Fruit fly (Drosophila melanogaster) whole organism, pupa: Measurements from ENCODE around the gene p24-2.
"Not testable (repeated sequence)": the region's sequence is repeated elsewhere in the genome, so short reads cannot be mapped to it uniquely, and the experiment has no call there.

Experiments
- CG10348 ChIP-seq: fragments of 200-800 bp; sonication (Bioruptor generic); IDR thresholded peaks from 2 replicates; pipeline ENCODE4 v1.3.6; 2022; ENCODE audit warnings: missing biosample characterization, missing genetic modification characterization
- CG12605 ChIP-seq: fragments of 200-800 bp; sonication (Bioruptor generic); IDR thresholded peaks from 2 replicates; pipeline ENCODE4 v1.3.6; 2022; ENCODE audit warnings: missing biosample characterization, missing genetic modification characterization
- CG13204 ChIP-seq: fragments of 200-800 bp; sonication (Bioruptor generic); optimal IDR thresholded peaks from 2 replicates; lab custom pipeline; 2018; ENCODE audit warnings: missing biosample characterization, mild to moderate bottlenecking, missing genetic modification characterization, moderate library complexity
- CG14655 ChIP-seq: fragments of 200-800 bp; sonication (Bioruptor generic); optimal IDR thresholded peaks from 3 replicates; lab custom pipeline; 2017; ENCODE audit warnings: mild to moderate bottlenecking, missing biosample characterization, missing genetic modification reagents, missing genetic modification characterization
- CG15710 ChIP-seq: fragments of 200-800 bp; sonication (Bioruptor generic); optimal IDR thresholded peaks from 2 replicates; lab custom pipeline; 2018; ENCODE audit warnings: missing biosample characterization, mild to moderate bottlenecking, missing genetic modification characterization, moderate library complexity
- CG17806 ChIP-seq: fragments of 200-800 bp; sonication (Bioruptor generic); optimal IDR thresholded peaks from 2 replicates; lab custom pipeline; 2018; ENCODE audit warnings: missing biosample characterization, mild to moderate bottlenecking, missing genetic modification characterization, moderate library complexity
- CG32121 ChIP-seq: fragments of 200-800 bp; sonication (Bioruptor generic); IDR thresholded peaks from 2 replicates; pipeline ENCODE4 v1.3.6; 2022; ENCODE audit warnings: missing biosample characterization, missing genetic modification characterization
- CG34367 ChIP-seq: fragments of 200-800 bp; sonication (Bioruptor generic); optimal IDR thresholded peaks from 2 replicates; lab custom pipeline; 2018; ENCODE audit warnings: missing biosample characterization, mild to moderate bottlenecking, missing genetic modification characterization
- CG4496 ChIP-seq: fragments of 200-800 bp; sonication (Bioruptor generic); IDR thresholded peaks from 3 replicates; pipeline ENCODE4 v1.3.6; 2022; ENCODE audit warnings: missing biosample characterization, missing genetic modification characterization
- CG8159 ChIP-seq: fragments of 200-800 bp; sonication (Bioruptor generic); optimal IDR thresholded peaks from 3 replicates; lab custom pipeline; 2018; ENCODE audit warnings: missing biosample characterization, mild to moderate bottlenecking, missing genetic modification characterization, moderate library complexity
- CG8301 ChIP-seq: fragments of 200-800 bp; sonication (Bioruptor generic); optimal IDR thresholded peaks from 2 replicates; lab custom pipeline; 2018; ENCODE audit warnings: missing biosample characterization, mild to moderate bottlenecking, missing genetic modification characterization
- CG9948 ChIP-seq: fragments of 200-800 bp; sonication (Bioruptor generic); optimal IDR thresholded peaks from 2 replicates; lab custom pipeline; 2018; ENCODE audit warnings: missing biosample characterization, mild to moderate bottlenecking, missing genetic modification characterization, moderate library complexity
- D1 ChIP-seq: fragments of 200-800 bp; sonication (Bioruptor generic); optimal IDR thresholded peaks from 2 replicates; lab custom pipeline; 2018; ENCODE audit warnings: missing biosample characterization, mild to moderate bottlenecking, missing genetic modification characterization, moderate library complexity
- Ets98B ChIP-seq: fragments of 200-800 bp; sonication (Bioruptor generic); IDR thresholded peaks from 2 replicates; pipeline ENCODE4 v1.3.6; 2022; ENCODE audit warnings: missing biosample characterization, missing genetic modification characterization
- Pif1A ChIP-seq: fragments of 200-800 bp; sonication (Bioruptor generic); optimal IDR thresholded peaks from 3 replicates; lab custom pipeline; 2016; ENCODE audit warnings: missing biosample characterization, missing genetic modification characterization
- Pif1B ChIP-seq: fragments of 200-800 bp; sonication (Bioruptor generic); optimal IDR thresholded peaks from 3 replicates; lab custom pipeline; 2016; ENCODE audit warnings: missing biosample characterization, missing genetic modification characterization
- Snoo ChIP-seq: fragments of 200-800 bp; sonication (Bioruptor generic); optimal IDR thresholded peaks from 3 replicates; lab custom pipeline; 2017; ENCODE audit warnings: missing biosample characterization, mild to moderate bottlenecking, missing genetic modification characterization, inconsistent platforms
- fd96Ca ChIP-seq: fragments of 200-800 bp; sonication (Bioruptor generic); IDR thresholded peaks from 3 replicates; pipeline ENCODE4 v1.3.6; 2022; ENCODE audit warnings: missing biosample characterization, missing genetic modification characterization
- gl ChIP-seq: fragments of 200-800 bp; sonication (Bioruptor generic); optimal IDR thresholded peaks from 2 replicates; lab custom pipeline; 2018; ENCODE audit warnings: missing biosample characterization, mild to moderate bottlenecking, missing genetic modification characterization
- rn ChIP-seq: fragments of 200-800 bp; sonication (Bioruptor generic); IDR thresholded peaks from 2 replicates; pipeline ENCODE4 v1.3.6; 2022; ENCODE audit warnings: missing biosample characterization, missing genetic modification characterization

The p24-2 gene

DNA sequence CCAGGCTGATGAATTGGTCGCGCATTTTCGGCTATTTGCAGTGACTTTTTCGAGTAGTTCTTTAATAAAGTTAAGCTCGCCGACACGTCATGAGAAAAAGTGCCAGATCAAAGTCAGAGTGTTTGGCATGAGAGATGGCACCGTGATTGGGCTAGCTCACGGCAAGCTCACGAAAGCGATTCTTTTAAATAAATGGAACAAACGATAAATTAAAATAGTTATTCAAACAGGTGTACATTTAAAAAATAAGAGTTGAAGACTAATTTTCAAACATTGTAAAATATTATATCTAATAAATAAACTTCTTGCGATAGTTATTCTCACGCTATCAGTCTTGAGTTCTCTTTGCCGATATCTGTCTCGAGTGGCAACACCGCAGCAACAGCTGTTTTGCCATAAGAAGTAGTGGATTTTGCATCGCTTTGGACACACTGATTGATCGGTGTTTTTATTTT lies at the start of gene p24-2, which contains the start of the genes Unc-115b and CG32939:
Gene p24-2, minus strand, starts transcription at position 120 of the 455 bp plus-strand sequence.
Gene Unc-115b, minus strand, starts transcription at position 101 of the 455 bp plus-strand sequence.
Gene CG32939, plus strand, starts transcription at position 405 of the 455 bp plus-strand sequence.
- not testable (repeated sequence) for TF ChIP-seq rn (GFP tag; lab: Robert Waterston, UW); CG9948 (tag; lab: Kevin White, UChicago); gl (tag; lab: Kevin White, UChicago)

DNA sequence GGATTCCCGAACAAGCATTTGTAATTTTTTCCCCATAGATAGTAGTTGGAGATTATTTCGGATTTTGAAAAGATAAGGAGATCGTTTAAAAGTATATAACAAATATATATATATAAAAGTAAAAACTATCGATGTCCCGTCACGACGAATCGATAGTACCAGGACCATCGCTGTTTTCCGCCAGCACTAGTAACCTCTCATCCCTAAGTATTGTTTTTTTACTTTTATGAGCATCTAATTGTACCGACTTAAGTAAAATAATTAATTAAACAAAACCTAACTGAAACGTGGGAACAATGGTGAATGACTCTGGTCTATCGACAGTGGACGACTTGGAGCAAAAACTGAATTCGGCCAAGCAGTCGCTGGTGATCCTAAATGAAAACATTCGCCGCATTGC lies 48.1 kb upstream of the p24-2 start, which contains the start of gene Pnn:
Gene Pnn, plus strand, starts transcription at position 187 of the 400 bp plus-strand sequence.
- no peak for TF ChIP-seq Pif1A (GFP tag; lab: Kevin White, UChicago)
- no peak for TF ChIP-seq Snoo (tag; lab: Kevin White, UChicago)
- TF ChIP-seq D1, result no peak
- no peak for TF ChIP-seq CG8301
- TF ChIP-seq CG9948 (tag; lab: Kevin White, UChicago), result no peak
- TF ChIP-seq CG13204 (GFP tag; lab: Kevin White, UChicago), result no peak
- TF ChIP-seq CG14655 (GFP tag; lab: Kevin White, UChicago), result no peak
- TF ChIP-seq CG10348 (GFP tag; lab: Robert Waterston, UW), result no peak
- TF ChIP-seq CG34367 (tag; lab: Kevin White, UChicago), result no peak

DNA sequence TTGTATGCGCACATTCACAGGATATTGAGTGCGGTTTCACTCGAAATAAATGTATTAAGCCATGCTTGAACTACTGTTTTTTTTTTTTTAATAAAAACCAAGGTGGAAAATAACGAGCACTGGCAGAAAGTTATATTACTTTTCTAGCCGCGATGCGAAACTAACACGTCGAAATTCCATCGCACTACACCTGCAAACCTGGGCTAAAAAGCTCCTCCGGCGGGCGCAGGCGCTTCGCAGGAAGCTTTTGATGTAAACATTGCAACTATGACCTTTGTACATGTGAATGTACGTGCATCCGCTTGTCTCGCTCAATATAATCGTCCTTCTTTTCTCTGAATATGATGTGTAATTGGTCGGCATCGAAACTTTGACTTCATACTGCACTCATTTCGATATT lies 47.2 kb upstream of the p24-2 start, which contains the start of gene side-VII:
Gene side-VII, minus strand, starts transcription at position 187 of the 400 bp plus-strand sequence.
- TF ChIP-seq CG13204 (GFP tag; lab: Kevin White, UChicago) (no peak), Pif1B (GFP tag; lab: Kevin White, UChicago) (no peak), Snoo (tag; lab: Kevin White, UChicago) (no peak), CG12605 (GFP tag; lab: Robert Waterston, UW) (no peak), D1 (no peak)

DNA sequence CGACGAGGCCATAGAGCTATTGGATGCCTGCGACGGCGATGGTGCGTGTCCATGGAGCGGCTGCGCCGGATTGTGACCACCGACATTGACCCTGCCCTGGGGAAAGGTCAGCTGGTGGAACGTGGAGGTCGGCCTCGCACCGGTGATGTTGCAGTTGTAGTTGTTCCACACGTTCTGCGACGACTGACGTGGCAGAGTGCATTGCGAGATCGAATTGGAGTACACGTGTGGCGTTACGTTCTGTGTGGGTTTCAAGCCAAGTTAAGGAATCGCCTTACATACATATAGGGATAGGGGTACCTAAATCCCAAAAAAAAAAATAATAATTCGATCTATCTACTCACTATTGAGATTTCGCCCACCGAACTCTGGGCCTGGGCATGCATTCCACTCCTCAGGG lies 42.6 kb upstream of the p24-2 start:
- no peak for TF ChIP-seq CG9948 (tag; lab: Kevin White, UChicago)
- no peak for TF ChIP-seq CG4496 (GFP tag; lab: Robert Waterston, UW)
- TF ChIP-seq CG8301, result no peak
- TF ChIP-seq Pif1B (GFP tag; lab: Kevin White, UChicago), result no peak
- TF ChIP-seq Ets98B (GFP tag; lab: Robert Waterston, UW), result no peak

DNA sequence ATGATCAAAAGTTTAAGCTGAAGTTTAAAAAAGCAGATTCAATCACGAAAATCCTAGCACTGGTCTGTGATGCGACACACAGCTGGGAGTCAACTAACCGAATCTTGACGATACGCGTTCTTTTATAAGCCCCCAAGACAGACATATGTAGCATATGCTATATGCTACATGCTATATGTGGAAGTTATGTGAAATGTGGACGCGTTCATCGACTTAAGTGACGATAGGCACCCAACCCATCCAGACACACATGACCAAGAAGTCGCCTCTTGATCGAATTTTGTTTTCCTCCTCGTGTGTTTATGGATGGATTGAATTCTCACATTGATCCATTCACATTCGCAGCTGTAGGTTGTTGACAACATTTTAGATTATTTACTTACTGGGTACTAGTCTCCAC lies 40.6 kb upstream of the p24-2 start, which contains the start of gene alphaTub85E:
Gene alphaTub85E, minus strand, starts transcription at position 101 of the 400 bp plus-strand sequence.
- TF ChIP-seq D1 (no peak), CG4496 (GFP tag; lab: Robert Waterston, UW) (no peak), fd96Ca (no peak)

DNA sequence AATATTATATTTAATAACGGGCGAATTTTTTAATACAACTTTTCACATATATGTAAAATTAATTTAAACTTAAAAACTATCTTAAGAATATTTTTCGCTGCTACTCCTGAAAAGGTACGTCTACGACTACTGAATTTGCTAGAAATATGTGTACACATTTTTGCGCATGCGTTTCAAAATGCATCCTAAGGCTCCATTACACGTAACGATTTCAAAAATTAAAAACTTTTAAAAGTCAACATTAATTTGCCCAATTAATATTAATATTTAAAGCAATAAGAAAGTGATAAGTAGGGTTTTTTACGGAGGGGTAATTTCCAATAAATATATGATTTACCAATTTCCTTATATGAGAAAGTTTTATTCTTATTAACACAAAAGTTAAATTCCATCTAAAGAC lies 38.2 kb upstream of the p24-2 start, which contains the start of gene FoxP:
Gene FoxP, minus strand, starts transcription at position 89 of the 400 bp plus-strand sequence.
- no peak for TF ChIP-seq CG12605 (GFP tag; lab: Robert Waterston, UW)
- no peak for TF ChIP-seq CG13204 (GFP tag; lab: Kevin White, UChicago)
- no peak for TF ChIP-seq CG15710 (tag; lab: Kevin White, UChicago)
- TF ChIP-seq CG10348 (GFP tag; lab: Robert Waterston, UW), result no peak
- TF ChIP-seq CG8159, result no peak
- no peak for TF ChIP-seq D1
- TF ChIP-seq Snoo (tag; lab: Kevin White, UChicago), result no peak
- TF ChIP-seq fd96Ca, result no peak
- no peak for TF ChIP-seq rn (GFP tag; lab: Robert Waterston, UW)
- no peak for TF ChIP-seq Pif1B (GFP tag; lab: Kevin White, UChicago)
- TF ChIP-seq, all 21 proteins: peak for 0

DNA sequence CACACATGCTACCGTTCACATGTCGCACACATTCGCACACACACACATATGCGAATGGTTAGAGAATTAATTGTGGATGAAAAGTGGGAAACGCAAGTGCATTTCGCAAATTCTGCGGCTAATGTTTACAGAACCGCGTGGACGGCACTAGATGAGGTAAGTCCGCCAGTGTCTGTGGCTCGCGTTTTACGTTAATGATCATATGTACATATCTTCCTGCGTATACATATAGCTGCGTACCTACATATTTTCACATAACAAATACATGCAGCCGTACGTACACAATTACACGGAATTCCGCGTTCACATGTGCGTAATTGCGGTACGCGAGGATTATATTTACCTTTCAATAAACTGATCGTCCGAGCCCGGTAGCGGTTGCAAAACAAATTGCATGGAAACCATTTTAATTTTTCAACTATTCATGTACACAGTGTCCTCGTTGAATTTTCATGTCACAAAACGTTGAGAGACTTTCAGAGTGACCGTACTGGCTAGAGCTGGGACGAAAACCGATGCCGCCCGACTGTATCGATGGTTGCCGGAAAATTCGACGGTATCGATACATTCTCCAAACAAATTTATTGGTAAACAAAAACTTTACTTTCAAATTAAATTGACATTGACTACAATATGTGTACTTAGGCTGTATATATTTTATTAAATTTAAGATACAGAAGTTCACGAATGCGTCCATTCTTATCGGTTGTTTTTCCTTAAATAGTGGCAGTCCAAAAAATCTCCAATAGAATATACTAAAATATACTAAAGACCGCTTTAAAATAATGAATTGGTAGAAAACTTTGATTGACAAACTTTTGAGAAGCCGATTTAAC lies 32.7 kb upstream of the p24-2 start, which contains the start of gene hyd:
Gene hyd, minus strand, starts transcription at position 495 of the 836 bp plus-strand sequence.
- TF ChIP-seq Ets98B (GFP tag; lab: Robert Waterston, UW) (no peak), CG17806 (no peak), CG10348 (GFP tag; lab: Robert Waterston, UW) (no peak), CG4496 (GFP tag; lab: Robert Waterston, UW) (no peak), rn (GFP tag; lab: Robert Waterston, UW) (no peak), Pif1B (GFP tag; lab: Kevin White, UChicago) (no peak), CG32121 (GFP tag; lab: Robert Waterston, UW) (no peak), CG14655 (GFP tag; lab: Kevin White, UChicago) (no peak), gl (tag; lab: Kevin White, UChicago) (no peak), CG15710 (tag; lab: Kevin White, UChicago) (no peak)
